Fruit fly (Drosophila melanogaster): Measurements from ENCODE around the gene CG33643.

Gene CG33643

dm6 chr2L:13548786-13549780 is 18.2 kb downstream of the CG33643 start, which contains the start of gene B4:
TSS of gene B4 (minus strand) at chr2L:13549328.
- peak; percentile 16 for TF ChIP-seq sv (GFP tag; optimal IDR thresholded peaks at IDR 0.05)
- TF ChIP-seq Dfd (GFP tag; optimal IDR thresholded peaks at IDR 0.05), result no peak
- peak; percentile 87 for TF ChIP-seq Hr83 (GFP tag; optimal IDR thresholded peaks at IDR 0.05; ENCODE audit: poor library complexity, severe bottlenecking)
- no peak for TF ChIP-seq dsf (GFP tag; optimal IDR thresholded peaks at IDR 0.05; ENCODE audit: borderline replicate concordance)
- no peak for TF ChIP-seq lola (GFP tag; optimal IDR thresholded peaks at IDR 0.05)
- TF ChIP-seq Hnf4 (GFP tag; optimal IDR thresholded peaks at IDR 0.05), result peak; percentile 42
- TF ChIP-seq CG9705 (GFP tag; optimal IDR thresholded peaks at IDR 0.05), result no peak
- peak; percentile 7 for TF ChIP-seq ey (GFP tag; optimal IDR thresholded peaks at IDR 0.05)
- TF ChIP-seq Sp1 (GFP tag; optimal IDR thresholded peaks at IDR 0.05), result peak; percentile 30
- TF ChIP-seq psq (GFP tag; optimal IDR thresholded peaks at IDR 0.05), result peak; percentile 54
- no peak for TF ChIP-seq HLH106 (tag; optimal IDR thresholded peaks at IDR 0.05)
- TF ChIP-seq sage (GFP tag; optimal IDR thresholded peaks at IDR 0.05), result no peak
- TF ChIP-seq usp (GFP tag; optimal IDR thresholded peaks at IDR 0.05), result no peak
- peak; percentile 72 for TF ChIP-seq jim (GFP tag; optimal IDR thresholded peaks at IDR 0.05)
- TF ChIP-seq brk (GFP tag; optimal IDR thresholded peaks at IDR 0.05), result no peak
- no peak for TF ChIP-seq fru (GFP tag; optimal IDR thresholded peaks at IDR 0.05)
- no peak for TF ChIP-seq OdsH (GFP tag; optimal IDR thresholded peaks at IDR 0.05)
- peak; percentile 32 to 36 for TF ChIP-seq dl (GFP tag; optimal IDR thresholded peaks at IDR 0.05; ENCODE audit: insufficient read depth in 1 of 2, partially characterized antibody in 2 of 2)
- TF ChIP-seq woc (GFP tag; optimal IDR thresholded peaks at IDR 0.05), result no peak
- peak; percentile 70 for TF ChIP-seq Jra (GFP tag; optimal IDR thresholded peaks at IDR 0.05)
- no peak for TF ChIP-seq dmrt93B (GFP tag; optimal IDR thresholded peaks at IDR 0.05)
- TF ChIP-seq Dif (GFP tag; optimal IDR thresholded peaks at IDR 0.05; ENCODE audit: partially characterized antibody), result peak; percentile 81
- TF ChIP-seq br (GFP tag; optimal IDR thresholded peaks at IDR 0.05), result peak; percentile 20
- peak; percentile 56 for TF ChIP-seq rgr (GFP tag; optimal IDR thresholded peaks at IDR 0.05)
- peak; percentile 61 for TF ChIP-seq Vsx2 (GFP tag; optimal IDR thresholded peaks at IDR 0.05; ENCODE audit: partially characterized antibody)
- TF ChIP-seq Rel (GFP tag; optimal IDR thresholded peaks at IDR 0.05), result no peak
- peak; percentile 20 for TF ChIP-seq Rel (tag; optimal IDR thresholded peaks at IDR 0.05)
- peak in 1 of 2 experiments; percentile 1 for TF ChIP-seq foxo (GFP tag; optimal IDR thresholded peaks at IDR 0.05)
- TF ChIP-seq GATAd (GFP tag; optimal IDR thresholded peaks at IDR 0.05), result no peak
- no peak for TF ChIP-seq CG32264 (GFP tag; optimal IDR thresholded peaks at IDR 0.05)
- peak; percentile 93 for TF ChIP-seq h (GFP tag; optimal IDR thresholded peaks at IDR 0.05)
- TF ChIP-seq Mio (GFP tag; optimal IDR thresholded peaks at IDR 0.05), result no peak
- no peak for TF ChIP-seq Abd-B (GFP tag; optimal IDR thresholded peaks at IDR 0.05)
- no peak for TF ChIP-seq pan (optimal IDR thresholded peaks at IDR 0.05)
- TF ChIP-seq tai (GFP tag; optimal IDR thresholded peaks at IDR 0.05), result peak; percentile 46
- TF ChIP-seq Hr78 (GFP tag; optimal IDR thresholded peaks at IDR 0.05), result no peak
- no peak for TF ChIP-seq N (GFP tag; optimal IDR thresholded peaks at IDR 0.05)

dm6 chr2L:13549973-13550458 is 19.1 kb downstream of the CG33643 start, which contains the start of gene kuz:
TSS of gene kuz (plus strand) at chr2L:13550139.
- TF ChIP-seq ey (GFP tag; optimal IDR thresholded peaks at IDR 0.05) (no peak), Mio (GFP tag; optimal IDR thresholded peaks at IDR 0.05) (no peak), Sp1 (GFP tag; optimal IDR thresholded peaks at IDR 0.05) (peak; percentile 50), CG9705 (GFP tag; optimal IDR thresholded peaks at IDR 0.05) (no peak), jim (GFP tag; optimal IDR thresholded peaks at IDR 0.05) (no peak), Vsx2 (GFP tag; optimal IDR thresholded peaks at IDR 0.05; ENCODE audit: partially characterized antibody) (peak; percentile 86), pan (optimal IDR thresholded peaks at IDR 0.05) (no peak), Hnf4 (GFP tag; optimal IDR thresholded peaks at IDR 0.05) (peak; percentile 62), lola (GFP tag; optimal IDR thresholded peaks at IDR 0.05) (no peak), sage (GFP tag; optimal IDR thresholded peaks at IDR 0.05) (peak; percentile 24), Myc (optimal IDR thresholded peaks at IDR 0.05) (no peak), rgr (GFP tag; optimal IDR thresholded peaks at IDR 0.05) (no peak), tai (GFP tag; optimal IDR thresholded peaks at IDR 0.05) (no peak), usp (GFP tag; optimal IDR thresholded peaks at IDR 0.05) (no peak), CG32264 (GFP tag; optimal IDR thresholded peaks at IDR 0.05) (no peak), Jra (GFP tag; optimal IDR thresholded peaks at IDR 0.05) (peak; percentile 59), Abd-B (GFP tag; optimal IDR thresholded peaks at IDR 0.05) (no peak), dmrt93B (GFP tag; optimal IDR thresholded peaks at IDR 0.05) (no peak), GATAd (GFP tag; optimal IDR thresholded peaks at IDR 0.05) (no peak), N (GFP tag; optimal IDR thresholded peaks at IDR 0.05) (no peak), Rel (GFP tag; optimal IDR thresholded peaks at IDR 0.05) (no peak), Rel (tag; optimal IDR thresholded peaks at IDR 0.05) (peak; percentile 77), HLH106 (tag; optimal IDR thresholded peaks at IDR 0.05) (peak; percentile 44), Hr78 (GFP tag; optimal IDR thresholded peaks at IDR 0.05) (no peak), brk (GFP tag; optimal IDR thresholded peaks at IDR 0.05) (peak; percentile 40), sv (GFP tag; optimal IDR thresholded peaks at IDR 0.05) (no peak), Hr83 (GFP tag; optimal IDR thresholded peaks at IDR 0.05; ENCODE audit: poor library complexity, severe bottlenecking) (peak; percentile 83), CrebA (GFP tag; optimal IDR thresholded peaks at IDR 0.05; ENCODE audit: borderline replicate concordance) (peak; percentile 13), Dfd (GFP tag; optimal IDR thresholded peaks at IDR 0.05) (peak; percentile 72), h (GFP tag; optimal IDR thresholded peaks at IDR 0.05) (peak; percentile 65), dl (GFP tag; optimal IDR thresholded peaks at IDR 0.05; ENCODE audit: insufficient read depth in 1 of 2, partially characterized antibody in 2 of 2) (peak in 1 of 2 experiments; percentile 55), br (GFP tag; optimal IDR thresholded peaks at IDR 0.05) (peak; percentile 33), Dif (GFP tag; optimal IDR thresholded peaks at IDR 0.05; ENCODE audit: partially characterized antibody) (peak; percentile 32), OdsH (GFP tag; optimal IDR thresholded peaks at IDR 0.05) (no peak), woc (GFP tag; optimal IDR thresholded peaks at IDR 0.05) (peak; percentile 23), dsf (GFP tag; optimal IDR thresholded peaks at IDR 0.05; ENCODE audit: borderline replicate concordance) (no peak), foxo (GFP tag; optimal IDR thresholded peaks at IDR 0.05) (peak in 1 of 2 experiments; percentile 19), fru (GFP tag; optimal IDR thresholded peaks at IDR 0.05) (peak; percentile 30), psq (GFP tag; optimal IDR thresholded peaks at IDR 0.05) (no peak)
